Fruit fly (Drosophila melanogaster): Measurements from ENCODE around the gene CG7888.

Gene CG7888

DNA sequence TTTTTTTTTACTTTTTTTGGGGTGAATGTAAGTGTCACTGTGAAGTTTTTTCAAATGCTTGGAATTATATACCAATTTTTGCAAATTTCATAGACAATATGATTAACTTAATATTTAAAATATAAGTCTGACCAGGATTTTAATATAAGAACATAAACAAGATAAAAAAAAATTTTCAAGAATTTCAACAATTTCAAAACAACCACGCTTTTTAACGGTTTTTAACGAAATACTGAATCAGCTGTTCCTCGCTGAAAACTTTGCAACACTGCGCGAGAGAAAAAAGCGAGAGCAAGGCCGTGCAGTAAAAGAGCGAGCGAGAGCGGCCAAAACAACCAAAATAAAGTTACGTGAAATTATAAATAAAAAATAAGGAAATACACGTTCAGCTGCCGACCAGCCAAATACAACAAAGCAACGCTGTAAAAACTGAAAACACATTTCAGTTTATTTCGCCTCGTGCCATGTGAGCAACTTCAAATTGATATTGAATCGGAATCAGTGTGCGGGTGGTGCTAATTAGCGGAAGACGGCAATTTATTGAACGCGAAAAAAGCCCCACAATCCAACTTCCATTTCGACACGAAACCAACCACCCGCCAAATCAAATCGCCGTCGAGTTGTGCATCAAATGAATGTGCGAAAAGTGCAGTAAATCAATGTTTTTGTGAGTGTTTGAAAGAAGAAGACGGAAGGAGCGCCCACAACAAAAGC lies 42.5 kb downstream of the CG7888 start, which contains the start of the genes CG46439, Iyd and CG33947 (continued):
- TF ChIP-seq CG16779 (GFP tag; IDR thresholded peaks at IDR 0.05), result no peak
- TF ChIP-seq ab (GFP tag; optimal IDR thresholded peaks at IDR 0.05), result no peak
- no peak for TF ChIP-seq CG2875 (GFP tag; optimal IDR thresholded peaks at IDR 0.05)
- no peak for TF ChIP-seq Lpt (GFP tag; optimal IDR thresholded peaks at IDR 0.05)
- TF ChIP-seq CG6654 (GFP tag; optimal IDR thresholded peaks at IDR 0.05), result no peak
- TF ChIP-seq CG17829 (tag; optimal IDR thresholded peaks at IDR 0.05), result peak; percentile 29
- no peak for TF ChIP-seq CG18764 (GFP tag; optimal IDR thresholded peaks at IDR 0.05)
- TF ChIP-seq Sin3A (optimal IDR thresholded peaks at IDR 0.05), result no peak
- peak; percentile 70 for TF ChIP-seq Fer1 (GFP tag; optimal IDR thresholded peaks at IDR 0.05)
- peak; percentile 24 for TF ChIP-seq Elba2 (GFP tag; optimal IDR thresholded peaks at IDR 0.05)
- no peak for TF ChIP-seq CG11093 (GFP tag; IDR thresholded peaks at IDR 0.05)
- no peak for TF ChIP-seq CG12769 (tag; optimal IDR thresholded peaks at IDR 0.05)
- TF ChIP-seq Camta (GFP tag; optimal IDR thresholded peaks at IDR 0.05), result no peak
- TF ChIP-seq Oli (tag; optimal IDR thresholded peaks at IDR 0.05), result no peak
- TF ChIP-seq Dip3 (GFP tag; optimal IDR thresholded peaks at IDR 0.05), result no peak
- no peak for TF ChIP-seq ewg (GFP tag; optimal IDR thresholded peaks at IDR 0.05)
- no peak for TF ChIP-seq D (optimal IDR thresholded peaks at IDR 0.05)
- TF ChIP-seq D (GFP tag; optimal IDR thresholded peaks at IDR 0.05), result no peak
- no peak for TF ChIP-seq run (tag; optimal IDR thresholded peaks at IDR 0.05)
- TF ChIP-seq CrebB (tag; optimal IDR thresholded peaks at IDR 0.05), result no peak
- TF ChIP-seq dimm (GFP tag; IDR thresholded peaks at IDR 0.05), result no peak
- TF ChIP-seq Mrtf (GFP tag; IDR thresholded peaks at IDR 0.05), result no peak
- TF ChIP-seq CG1024 (GFP tag; IDR thresholded peaks at IDR 0.05), result no peak
- TF ChIP-seq Side (GFP tag; optimal IDR thresholded peaks at IDR 0.05), result no peak
- no peak for TF ChIP-seq CG31388 (GFP tag; optimal IDR thresholded peaks at IDR 0.05)
- TF ChIP-seq CG2120 (GFP tag; optimal IDR thresholded peaks at IDR 0.05), result peak; percentile 26
- TF ChIP-seq CG2678 (tag; optimal IDR thresholded peaks at IDR 0.05), result no peak
- peak; percentile 37 for TF ChIP-seq pzg (GFP tag; optimal IDR thresholded peaks at IDR 0.05)
- TF ChIP-seq eyg (GFP tag; optimal IDR thresholded peaks at IDR 0.05), result no peak
- peak; percentile 10 for TF ChIP-seq Dek (tag; optimal IDR thresholded peaks at IDR 0.05)
- TF ChIP-seq CG18599 (GFP tag; optimal IDR thresholded peaks at IDR 0.05), result no peak
- no peak for TF ChIP-seq schlank (tag; optimal IDR thresholded peaks at IDR 0.05)
- no peak; the same call in 2 of the 3 replicates for TF ChIP-seq zen2 (GFP tag; IDR thresholded peaks at IDR 0.05; ENCODE audit: partially characterized antibody)
- no peak for TF ChIP-seq pan (optimal IDR thresholded peaks at IDR 0.05)
- TF ChIP-seq pan (GFP tag; optimal IDR thresholded peaks at IDR 0.05 in 1 of 2, IDR thresholded peaks at IDR 0.05 in 1 of 2), result no peak
- TF ChIP-seq B-H1 (GFP tag; IDR thresholded peaks at IDR 0.05), result no peak
- TF ChIP-seq CG12299 (tag; optimal IDR thresholded peaks at IDR 0.05), result no peak
- no peak for TF ChIP-seq CG1602 (GFP tag; optimal IDR thresholded peaks at IDR 0.05)
- no peak for TF ChIP-seq Hr78 (GFP tag; optimal IDR thresholded peaks at IDR 0.05)
- TF ChIP-seq Atf-2 (GFP tag; optimal IDR thresholded peaks at IDR 0.05), result no peak
- TF ChIP-seq Abd-B (GFP tag; optimal IDR thresholded peaks at IDR 0.05), result no peak
- no peak for TF ChIP-seq CG7839 (tag; optimal IDR thresholded peaks at IDR 0.05)
- TF ChIP-seq gt (GFP tag; IDR thresholded peaks at IDR 0.05), result no peak
- TF ChIP-seq CG3407 (GFP tag; optimal IDR thresholded peaks at IDR 0.05), result no peak
- no peak for TF ChIP-seq CG43689 (GFP tag; IDR thresholded peaks at IDR 0.05)
- peak; percentile 35 for TF ChIP-seq lab (GFP tag; optimal IDR thresholded peaks at IDR 0.05)
- no peak for TF ChIP-seq CG1603 (tag; optimal IDR thresholded peaks at IDR 0.05)
- no peak for TF ChIP-seq GATAe (GFP tag; conservative IDR thresholded peaks at IDR 0.05)
- no peak for TF ChIP-seq CG12236 (GFP tag; optimal IDR thresholded peaks at IDR 0.05)
- TF ChIP-seq bbx (GFP tag; IDR thresholded peaks at IDR 0.05; ENCODE audit: partially characterized antibody), result no peak
- no peak for TF ChIP-seq shn (GFP tag; optimal IDR thresholded peaks at IDR 0.05)

Measured in whole organism, embryonic.